Worm (Caenorhabditis elegans) whole organism, L4/young adult: ENCODE data around the gene par-5.

ENCODE experiments used
- dao-5 ChIP-seq: sonication (generic microtip); optimal IDR thresholded peaks from 2 replicates; lab custom pipeline; 2016; ENCODE audit warnings: missing genotype, missing genetic modification characterization, moderate library complexity, missing compliant biosample characterization
- him-1 ChIP-seq: sonication (generic microtip); optimal IDR thresholded peaks from 2 replicates; lab custom pipeline; 2016; ENCODE audit warnings: missing genotype, missing genetic modification reagents, missing genetic modification characterization, missing compliant biosample characterization

DNA sequence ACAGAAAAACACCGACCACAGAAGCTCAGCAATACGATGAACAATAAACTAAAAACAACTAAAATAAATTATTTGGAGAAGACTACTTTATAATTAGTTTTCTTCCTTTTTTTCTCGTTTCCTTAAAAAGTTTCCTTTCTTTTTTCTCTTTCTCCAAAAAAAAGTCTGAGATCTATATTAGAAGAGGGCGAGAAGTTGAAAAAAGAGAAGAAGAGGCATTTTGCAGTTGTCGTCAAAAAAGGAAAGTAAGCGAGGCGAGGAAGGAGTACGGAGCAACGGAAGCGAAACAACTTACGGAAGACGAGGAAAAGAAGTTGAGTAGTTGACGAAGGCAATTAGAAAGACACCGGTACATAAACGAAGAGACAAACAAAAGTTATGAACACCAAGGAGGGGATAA, 25.8 kb downstream of the par-5 start:
- no peak for TF ChIP-seq dao-5 (tag; lab: Kevin White, UChicago)
- TF ChIP-seq him-1, result no peak
